Fruit fly (Drosophila melanogaster): ENCODE results near the gene eIF2beta.

eIF2beta gene

DNA sequence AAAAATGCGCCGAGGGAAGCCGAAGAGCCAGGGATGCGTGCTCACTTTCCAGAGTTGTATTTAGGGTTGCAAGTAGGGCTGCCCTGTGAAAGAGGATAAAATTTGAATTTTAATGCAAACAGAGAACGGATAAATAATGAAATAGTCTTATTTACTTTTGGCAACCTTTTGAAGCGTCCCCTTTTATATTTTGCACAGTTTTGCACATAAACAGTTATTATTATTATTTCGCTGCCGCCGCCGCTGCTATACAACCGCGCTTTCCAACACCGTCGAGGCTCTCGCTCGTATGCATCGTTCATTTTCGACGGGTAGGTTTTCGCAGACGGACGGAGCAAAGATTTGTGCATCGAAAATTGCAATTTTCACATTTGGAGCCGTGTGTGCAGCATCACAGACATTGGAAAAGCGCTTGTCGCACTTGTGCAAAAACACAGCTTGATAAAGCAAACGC is 11.7 kb downstream of the eIF2beta start, which contains the start of the genes sti and tral (continued):
- TF ChIP-seq CG18764 (GFP tag; optimal IDR thresholded peaks at IDR 0.05): peak; percentile 77
- TF ChIP-seq sens (GFP tag): peak; percentile 98
- peak; percentile 82 for TF ChIP-seq CG11093 (GFP tag; IDR thresholded peaks at IDR 0.05)
- TF ChIP-seq Gug (GFP tag; IDR thresholded peaks at IDR 0.05): peak; percentile 91
- TF ChIP-seq Hr51 (GFP tag; optimal IDR thresholded peaks at IDR 0.05): peak; percentile 79 to 96
- TF ChIP-seq ems (GFP tag; optimal IDR thresholded peaks at IDR 0.05): peak; percentile 91
- peak; percentile 68 for TF ChIP-seq CG17328 (GFP tag; IDR thresholded peaks at IDR 0.05)
- TF ChIP-seq az2 (GFP tag; optimal IDR thresholded peaks at IDR 0.05): peak; percentile 89
- TF ChIP-seq vnd (GFP tag; IDR thresholded peaks at IDR 0.05; ENCODE audit: partially characterized antibody): no peak
- peak; percentile 35 for TF ChIP-seq CG12071 (GFP tag; optimal IDR thresholded peaks at IDR 0.05)
- peak; percentile 85 for TF ChIP-seq rib (GFP tag; IDR thresholded peaks at IDR 0.05)
- TF ChIP-seq CG2678 (tag; optimal IDR thresholded peaks at IDR 0.05): peak; percentile 82
- peak; percentile 95 for TF ChIP-seq CG8944 (GFP tag; optimal IDR thresholded peaks at IDR 0.05)
- TF ChIP-seq slp2 (GFP tag; optimal IDR thresholded peaks at IDR 0.05): peak; percentile 90
- peak; percentile 94 for TF ChIP-seq Hr3 (GFP tag; optimal IDR thresholded peaks at IDR 0.05)
- TF ChIP-seq CG11456 (GFP tag; IDR thresholded peaks at IDR 0.05): peak; percentile 93
- TF ChIP-seq mld (GFP tag; IDR thresholded peaks at IDR 0.05; ENCODE audit: partially characterized antibody): no peak
- peak; percentile 94 for TF ChIP-seq chn (GFP tag; optimal IDR thresholded peaks at IDR 0.05)
- peak; percentile 77 for TF ChIP-seq CG11398 (GFP tag; optimal IDR thresholded peaks at IDR 0.05)
- peak; percentile 66; the same call in 1 of the 2 replicates for TF ChIP-seq danr (GFP tag; IDR thresholded peaks at IDR 0.05)
- TF ChIP-seq trh (GFP tag; optimal IDR thresholded peaks at IDR 0.05): peak; percentile 83
- TF ChIP-seq CG4328 (GFP tag; optimal IDR thresholded peaks at IDR 0.05): peak; percentile 91
- TF ChIP-seq tgo (GFP tag; IDR thresholded peaks at IDR 0.05): peak; percentile 87
- peak; percentile 72 for TF ChIP-seq klu (GFP tag; IDR thresholded peaks at IDR 0.05)
- TF ChIP-seq CG3065 (GFP tag; optimal IDR thresholded peaks at IDR 0.05): peak; percentile 64
- peak; percentile 90 for TF ChIP-seq CG12391 (tag; optimal IDR thresholded peaks at IDR 0.05)
- peak; percentile 83 for TF ChIP-seq CG11247 (GFP tag; IDR thresholded peaks at IDR 0.05)
- TF ChIP-seq CG4854 (GFP tag; optimal IDR thresholded peaks at IDR 0.05): peak; percentile 88
- TF ChIP-seq btn (GFP tag; optimal IDR thresholded peaks at IDR 0.05): peak; percentile 74
- no peak for TF ChIP-seq pita (GFP tag; optimal IDR thresholded peaks at IDR 0.05)
- TF ChIP-seq CG1792 (GFP tag; optimal IDR thresholded peaks at IDR 0.05): peak; percentile 84
- peak; percentile 58 for TF ChIP-seq CG1529 (GFP tag; optimal IDR thresholded peaks at IDR 0.05)
- peak; percentile 58 for TF ChIP-seq Nf-YB (GFP tag; optimal IDR thresholded peaks at IDR 0.05)
- peak; percentile 69 for TF ChIP-seq CG8388 (GFP tag; optimal IDR thresholded peaks at IDR 0.05)
- TF ChIP-seq NfI (GFP tag; optimal IDR thresholded peaks at IDR 0.05): peak; percentile 91
- peak; percentile 91 for TF ChIP-seq sug (tag; optimal IDR thresholded peaks at IDR 0.05)
- peak; percentile 71 for TF ChIP-seq CG6254 (GFP tag; optimal IDR thresholded peaks at IDR 0.05)
- peak; percentile 21; the same call in 1 of the 2 replicates for TF ChIP-seq unc-4 (GFP tag; IDR thresholded peaks at IDR 0.05; ENCODE audit: partially characterized antibody)
- peak; percentile 54 for TF ChIP-seq pfk (GFP tag; optimal IDR thresholded peaks at IDR 0.05)
- TF ChIP-seq sd (tag; optimal IDR thresholded peaks at IDR 0.05): no peak
- peak; percentile 92 for TF ChIP-seq B-H2 (GFP tag; optimal IDR thresholded peaks at IDR 0.05)
- TF ChIP-seq dpn (GFP tag; optimal IDR thresholded peaks at IDR 0.05): peak; percentile 93 to 96
- TF ChIP-seq CHES-1-like (GFP tag; optimal IDR thresholded peaks at IDR 0.05): peak; percentile 96
- TF ChIP-seq Xrp1 (GFP tag; IDR thresholded peaks at IDR 0.05): peak; percentile 84
- peak; percentile 50 for TF ChIP-seq CG17802 (tag; optimal IDR thresholded peaks at IDR 0.05)
- peak; percentile 55 for TF ChIP-seq Hmx (GFP tag; optimal IDR thresholded peaks at IDR 0.05)
- peak; percentile 82 for TF ChIP-seq CG1233 (GFP tag; optimal IDR thresholded peaks at IDR 0.05)
- TF ChIP-seq CG9932 (GFP tag; IDR thresholded peaks at IDR 0.05): peak; percentile 96
